Worm (Caenorhabditis elegans) whole organism, L1 larva: ENCODE data around the gene gck-3.

Source experiments
- C04F5.9 ChIP-seq: sonication (generic microtip); optimal IDR thresholded peaks from 2 replicates; lab custom pipeline; 2016; ENCODE audit warnings: missing genetic modification characterization, missing compliant biosample characterization
- F16B12.6 ChIP-seq: fragments of 150-350 bp; optimal IDR thresholded peaks from 2 replicates; lab custom pipeline; 2014; ENCODE audit warnings: missing biosample characterization, missing genetic modification characterization
- aly-2 ChIP-seq: fragments of 150-350 bp; optimal IDR thresholded peaks from 2 replicates; lab custom pipeline; 2014; ENCODE audit warnings: missing biosample characterization, missing genetic modification characterization
- ceh-82 ChIP-seq, 3 experiments: fragments of 150-350 bp in 1 of 3; sonication (generic microtip) in 2 of 3; optimal IDR thresholded peaks; 2 replicates each; lab custom pipeline; 2014 to 2017; ENCODE audit warnings: missing biosample characterization in 3 of 3, missing genetic modification characterization in 3 of 3
- ceh-88 ChIP-seq: fragments of 200-800 bp; sonication (Bioruptor generic); IDR thresholded peaks from 2 replicates; pipeline ENCODE4 v1.3.6; 2022; ENCODE audit warnings: missing genetic modification characterization, missing compliant biosample characterization
- ces-1 ChIP-seq: fragments of 150-350 bp; optimal IDR thresholded peaks from 2 replicates; lab custom pipeline; 2014; ENCODE audit warnings: missing biosample characterization, missing genetic modification reagents, missing genetic modification characterization
- dpl-1 ChIP-seq, 3 experiments: fragments of 150-350 bp in 2 of 3; sonication (generic microtip) in 1 of 3; optimal IDR thresholded peaks; 2 replicates each; lab custom pipeline; 2014 to 2017; ENCODE audit warnings: missing biosample characterization in 3 of 3, missing genetic modification characterization in 3 of 3, missing genetic modification reagents in 3 of 3
- dsc-1 ChIP-seq: sonication (generic microtip); optimal IDR thresholded peaks from 2 replicates; lab custom pipeline; 2016; ENCODE audit warnings: mild to moderate bottlenecking, missing genetic modification characterization, missing compliant biosample characterization
- efl-1 ChIP-seq, 4 experiments: fragments of 150-350 bp; optimal IDR thresholded peaks in 3 of 4; peaks in 1 of 4; 1 replicate in 1 of 4; 2 replicates in 3 of 4; lab custom pipeline; 2014; ENCODE audit warnings: missing biosample characterization in 2 of 4, missing genetic modification characterization in 2 of 4, missing genetic modification reagents in 2 of 4
- efl-3 ChIP-seq: fragments of 200-800 bp; sonication (Bioruptor generic); optimal IDR thresholded peaks from 2 replicates; lab custom pipeline; 2018; ENCODE audit warnings: mild to moderate bottlenecking, missing genetic modification characterization, missing compliant biosample characterization
- egl-13 ChIP-seq: sonication (generic microtip); optimal IDR thresholded peaks from 2 replicates; lab custom pipeline; 2016; ENCODE audit warnings: missing genotype, missing genetic modification reagents, missing genetic modification characterization, missing compliant biosample characterization
- ets-5 ChIP-seq: fragments of 200-800 bp; sonication (Bioruptor generic); IDR thresholded peaks from 2 replicates; pipeline ENCODE4 v1.3.6; 2022; ENCODE audit warnings: missing genetic modification characterization, missing compliant biosample characterization
- fkh-8 ChIP-seq: sonication (generic microtip); optimal IDR thresholded peaks from 2 replicates; lab custom pipeline; 2016; ENCODE audit warnings: mild to moderate bottlenecking, missing genetic modification characterization, missing compliant biosample characterization
- fos-1 ChIP-seq: fragments of 150-350 bp; optimal IDR thresholded peaks from 2 replicates; lab custom pipeline; 2014; ENCODE audit warnings: missing biosample characterization, missing genetic modification characterization
- grh-1 ChIP-seq: fragments of 200-800 bp; sonication (Bioruptor generic); IDR thresholded peaks from 2 replicates; pipeline ENCODE4 v1.3.6; 2022; ENCODE audit warnings: missing genetic modification reagents, missing genetic modification characterization, missing compliant biosample characterization
- hlh-4 ChIP-seq: sonication (generic microtip); optimal IDR thresholded peaks from 2 replicates; lab custom pipeline; 2016; ENCODE audit warnings: mild to moderate bottlenecking, missing genetic modification characterization, missing compliant biosample characterization
- irx-1 ChIP-seq: sonication (generic microtip); optimal IDR thresholded peaks from 2 replicates; lab custom pipeline; 2016; ENCODE audit warnings: missing genetic modification characterization, missing compliant biosample characterization
- isw-1 ChIP-seq: fragments of 200-800 bp; sonication (Bioruptor generic); IDR thresholded peaks from 2 replicates; pipeline ENCODE4 v1.3.6; 2022; ENCODE audit warnings: missing genetic modification characterization, missing compliant biosample characterization
- jun-1 ChIP-seq: fragments of 150-350 bp; optimal IDR thresholded peaks from 2 replicates; lab custom pipeline; 2014; ENCODE audit warnings: missing biosample characterization, missing genetic modification reagents, missing genetic modification characterization
- lin-14 ChIP-seq: fragments of 200-800 bp; sonication (Bioruptor generic); optimal IDR thresholded peaks from 2 replicates; lab custom pipeline; 2018; ENCODE audit warnings: mild to moderate bottlenecking, missing genetic modification characterization, moderate library complexity, missing compliant biosample characterization
- lin-35 ChIP-seq, 2 experiments: fragments of 150-350 bp; optimal IDR thresholded peaks; 2 replicates each; lab custom pipeline; 2014; ENCODE audit warnings: missing biosample characterization in 2 of 2, missing genetic modification characterization in 2 of 2, missing genetic modification reagents in 2 of 2
- lin-39 ChIP-seq: fragments of 150-350 bp; optimal IDR thresholded peaks from 2 replicates; lab custom pipeline; 2014; ENCODE audit warnings: missing biosample characterization, missing genetic modification reagents, missing genetic modification characterization
- mab-9 ChIP-seq: fragments of 200-800 bp; sonication (Bioruptor generic); IDR thresholded peaks from 2 replicates; pipeline ENCODE4 v1.3.6; 2022; ENCODE audit warnings: missing genetic modification reagents, missing genetic modification characterization, missing compliant biosample characterization
- mdl-1 ChIP-seq, 2 experiments: fragments of 150-350 bp; optimal IDR thresholded peaks; 2 replicates each; lab custom pipeline; 2014 to 2017; ENCODE audit warnings: missing biosample characterization in 2 of 2, missing genetic modification characterization in 2 of 2, inconsistent platforms in 1 of 2
- mep-1 ChIP-seq: fragments of 150-350 bp; optimal IDR thresholded peaks from 2 replicates; lab custom pipeline; 2014; ENCODE audit warnings: missing biosample characterization, missing genetic modification characterization
- nhr-11 ChIP-seq: fragments of 150-350 bp; optimal IDR thresholded peaks from 2 replicates; lab custom pipeline; 2014; ENCODE audit warnings: missing biosample characterization, missing genetic modification characterization
- nhr-19 ChIP-seq: fragments of 200-800 bp; sonication (Bioruptor generic); conservative IDR thresholded peaks from 2 replicates; pipeline ENCODE4 v1.3.6; 2022; ENCODE audit warnings: missing genetic modification characterization, missing compliant biosample characterization
- nhr-20 ChIP-seq: sonication (generic microtip); optimal IDR thresholded peaks from 2 replicates; lab custom pipeline; 2016; ENCODE audit warnings: mild to moderate bottlenecking, missing genetic modification characterization, missing compliant biosample characterization
- nhr-28 ChIP-seq: fragments of 150-350 bp; optimal IDR thresholded peaks from 2 replicates; lab custom pipeline; 2014; ENCODE audit warnings: missing biosample characterization, missing genetic modification characterization
- nhr-47 ChIP-seq: sonication (generic microtip); optimal IDR thresholded peaks from 2 replicates; lab custom pipeline; 2016; ENCODE audit warnings: mild to moderate bottlenecking, missing genetic modification characterization, moderate library complexity, missing compliant biosample characterization
- nhr-71 ChIP-seq: sonication (generic microtip); optimal IDR thresholded peaks from 2 replicates; lab custom pipeline; 2016; ENCODE audit warnings: mild to moderate bottlenecking, missing genetic modification characterization, moderate library complexity, missing compliant biosample characterization
- nhr-85 ChIP-seq: sonication (generic microtip); peaks from one replicate; lab custom pipeline; 2016; ENCODE audit warnings: missing genetic modification characterization, inconsistent platforms, missing compliant biosample characterization
- pag-3 ChIP-seq: sonication (generic microtip); optimal IDR thresholded peaks from 2 replicates; lab custom pipeline; 2017; ENCODE audit warnings: missing genetic modification characterization, mild to moderate bottlenecking, missing compliant biosample characterization, antibody characterized with exemption, borderline replicate concordance; ENCODE audit not compliant: insufficient read depth
- pax-3 ChIP-seq: fragments of 200-800 bp; sonication (Bioruptor generic); optimal IDR thresholded peaks from 2 replicates; lab custom pipeline; 2018; ENCODE audit warnings: mild to moderate bottlenecking, missing genetic modification characterization, moderate library complexity, missing compliant biosample characterization
- snpc-4 ChIP-seq: fragments of 150-350 bp; optimal IDR thresholded peaks from 2 replicates; lab custom pipeline; 2014; ENCODE audit warnings: missing biosample characterization, missing genetic modification characterization
- tlp-1 ChIP-seq: fragments of 150-350 bp; optimal IDR thresholded peaks from 2 replicates; lab custom pipeline; 2014; ENCODE audit warnings: missing biosample characterization, missing genetic modification characterization
- unc-130 ChIP-seq: fragments of 150-350 bp; optimal IDR thresholded peaks from 2 replicates; lab custom pipeline; 2017; ENCODE audit warnings: missing biosample characterization, missing genetic modification characterization, inconsistent platforms
- unc-30 ChIP-seq: sonication (generic microtip); optimal IDR thresholded peaks from 2 replicates; lab custom pipeline; 2017; ENCODE audit warnings: missing biosample characterization, missing genetic modification characterization
- unc-62 ChIP-seq: fragments of 150-350 bp; optimal IDR thresholded peaks from 2 replicates; lab custom pipeline; 2014; ENCODE audit warnings: missing biosample characterization, missing genetic modification reagents, missing genetic modification characterization
- unc-86 ChIP-seq: sonication (generic microtip); optimal IDR thresholded peaks from 2 replicates; lab custom pipeline; 2016; ENCODE audit warnings: missing genetic modification characterization, missing compliant biosample characterization
- unc-98 ChIP-seq: fragments of 200-800 bp; sonication (Bioruptor generic); IDR thresholded peaks from 2 replicates; pipeline ENCODE4 v1.3.6; 2022; ENCODE audit warnings: missing genetic modification characterization, missing compliant biosample characterization

Gene gck-3

ce11 chrV:17921423-17921822, 45.2 kb downstream of the gck-3 start, which contains the start of gene E01B7.2 (continued):
- peak; percentile 81 for TF ChIP-seq nhr-20 (tag; lab: Kevin White, UChicago)
- no peak for TF ChIP-seq unc-98 (GFP tag; lab: Robert Waterston, UW)
- TF ChIP-seq F16B12.6: peak; percentile 77
- no peak for TF ChIP-seq ets-5 (GFP tag; lab: Robert Waterston, UW)
- TF ChIP-seq mep-1: peak; percentile 87
- peak; percentile 99 to 100 for TF ChIP-seq efl-1 (optimal IDR thresholded peaks at IDR 0.05; lab: Kevin White, UChicago)
- TF ChIP-seq efl-1 (GFP tag; optimal IDR thresholded peaks at IDR 0.05 in 1 of 2; lab: Kevin White, UChicago): peak; percentile 99 to 100
- no peak for TF ChIP-seq pax-3 (tag; lab: Kevin White, UChicago)
- TF ChIP-seq fkh-8: peak; percentile 59
- TF ChIP-seq grh-1 (GFP tag; lab: Robert Waterston, UW): peak; percentile 82
- TF ChIP-seq ces-1 (GFP tag; lab: Kevin White, UChicago): no peak
- peak; percentile 18 for TF ChIP-seq C04F5.9 (tag; lab: Kevin White, UChicago)
- no peak for TF ChIP-seq lin-14
- TF ChIP-seq ceh-82 (tag; optimal IDR thresholded peaks at IDR 0.05; lab: Kevin White, UChicago): peak; percentile 72 to 82 (median 76)
- peak; percentile 97 to 99 for TF ChIP-seq lin-35 (GFP tag; optimal IDR thresholded peaks at IDR 0.05; lab: Kevin White, UChicago)
- TF ChIP-seq mab-9 (GFP tag; lab: Robert Waterston, UW): peak; percentile 57; the same call in 1 of the 2 replicates
- TF ChIP-seq dsc-1 (tag; lab: Kevin White, UChicago): peak; percentile 80
- TF ChIP-seq unc-30 (tag; lab: Kevin White, UChicago): no peak
- peak; percentile 42 for TF ChIP-seq fos-1 (tag; lab: Kevin White, UChicago)
- TF ChIP-seq mdl-1 (tag; optimal IDR thresholded peaks at IDR 0.05; lab: Kevin White, UChicago): peak in 1 of 2 experiments; percentile 68
- peak; percentile 80 for TF ChIP-seq nhr-19 (GFP tag; lab: Robert Waterston, UW)
- no peak for TF ChIP-seq tlp-1 (tag; lab: Kevin White, UChicago)
- no peak for TF ChIP-seq efl-3 (GFP tag; lab: Kevin White, UChicago)
- TF ChIP-seq aly-2: peak; percentile 96
- peak; percentile 66 for TF ChIP-seq lin-39 (tag; lab: Kevin White, UChicago)
- peak; percentile 37 for TF ChIP-seq pag-3 (tag; lab: Kevin White, UChicago)
- TF ChIP-seq unc-130: peak; percentile 57
- TF ChIP-seq hlh-4: no peak
- TF ChIP-seq dpl-1 (GFP tag; optimal IDR thresholded peaks at IDR 0.05; lab: Kevin White, UChicago): peak; percentile 97 to 98 (median 98)
- peak; percentile 73 for TF ChIP-seq snpc-4
- TF ChIP-seq isw-1 (GFP tag; lab: Robert Waterston, UW): peak; percentile 76
- TF ChIP-seq unc-62 (GFP tag; lab: Kevin White, UChicago): no peak
- peak; percentile 46 for TF ChIP-seq egl-13 (tag; lab: Kevin White, UChicago)
- TF ChIP-seq nhr-71: peak; percentile 90
- peak; percentile 83 for TF ChIP-seq unc-86
- TF ChIP-seq nhr-85 (tag; lab: Kevin White, UChicago): peak; percentile 90
- TF ChIP-seq, all 84 proteins: peak for 55

- TF ChIP-seq unc-86: no peak
- no peak for TF ChIP-seq irx-1 (tag; lab: Kevin White, UChicago)
- TF ChIP-seq aly-2: no peak
- no peak for TF ChIP-seq ces-1 (GFP tag; lab: Kevin White, UChicago)
- TF ChIP-seq nhr-47 (tag; lab: Kevin White, UChicago): no peak
- TF ChIP-seq nhr-11 (tag; lab: Kevin White, UChicago): no peak
- no peak for TF ChIP-seq nhr-28 (tag; lab: Kevin White, UChicago)
- TF ChIP-seq efl-3 (GFP tag; lab: Kevin White, UChicago): no peak
- no peak for TF ChIP-seq hlh-4
- TF ChIP-seq jun-1: no peak
- TF ChIP-seq ceh-88 (GFP tag; lab: Robert Waterston, UW): no peak
- TF ChIP-seq isw-1 (GFP tag; lab: Robert Waterston, UW): no peak
Measured at ce11 chrV:17918726-17919125, 47.9 kb downstream of the gck-3 start, which contains the start of gene C06H5.8. C06H5.8 (plus strand) TSS chrV:17919026.
